Worm (Caenorhabditis elegans): ENCODE results near the gene clec-181.

Gene clec-181

DNA sequence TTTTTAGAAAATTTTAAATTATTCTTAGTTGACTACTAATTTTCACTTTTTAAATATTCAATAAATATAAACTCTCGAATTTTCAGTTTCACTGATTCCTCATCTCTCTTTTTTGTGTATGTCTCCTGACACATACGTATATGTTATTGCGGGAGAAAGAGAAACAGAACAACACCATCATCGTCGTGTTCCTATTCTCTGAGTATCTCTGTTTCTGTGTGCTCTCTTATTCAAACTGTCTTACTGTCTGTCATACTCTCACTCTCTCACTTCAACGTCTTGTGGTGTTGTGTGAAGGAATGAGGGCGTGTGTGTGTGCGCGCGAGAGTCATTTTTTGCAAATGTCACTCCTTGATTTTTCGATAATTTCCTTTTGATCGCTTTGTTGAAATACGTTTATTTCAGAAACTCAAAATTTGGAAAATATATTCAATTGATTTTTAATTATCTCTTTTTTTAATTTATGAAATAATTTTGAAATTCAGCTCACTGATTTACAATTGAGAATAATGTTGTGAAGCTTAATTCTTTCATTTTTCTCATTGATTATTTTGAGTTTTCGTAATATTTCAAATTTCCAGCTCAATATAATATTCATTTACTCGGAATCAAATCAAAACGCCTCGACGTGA, 24.4 kb downstream of the clec-181 start, which contains the start of gene lin-49 (continued):
- TF ChIP-seq hlh-17 (GFP tag; optimal IDR thresholded peaks at IDR 0.05; ENCODE audit: borderline replicate concordance) (no peak), nhr-90 (tag; optimal IDR thresholded peaks at IDR 0.05; ENCODE audit: poor library complexity) (peak; percentile 33), efl-1 (optimal IDR thresholded peaks at IDR 0.05) (peak; percentile 66 to 74), efl-1 (GFP tag; optimal IDR thresholded peaks at IDR 0.05 in 1 of 2) (peak; percentile 53 to 90), ceh-90 (tag; optimal IDR thresholded peaks at IDR 0.05) (no peak), nhr-84 (tag; optimal IDR thresholded peaks at IDR 0.05) (no peak), pag-3 (tag; optimal IDR thresholded peaks at IDR 0.05; ENCODE audit: borderline replicate concordance, insufficient read depth) (no peak), lsy-2 (tag; optimal IDR thresholded peaks at IDR 0.05) (peak; percentile 32 to 75), grh-1 (GFP tag; IDR thresholded peaks at IDR 0.05) (no peak), ces-1 (GFP tag; optimal IDR thresholded peaks at IDR 0.05) (no peak), vab-15 (tag; optimal IDR thresholded peaks at IDR 0.05) (no peak), rnt-1 (tag; optimal IDR thresholded peaks at IDR 0.05) (peak; percentile 65), aha-1 (tag; optimal IDR thresholded peaks at IDR 0.05) (no peak), sup-37 (GFP tag; optimal IDR thresholded peaks at IDR 0.05) (no peak), unc-98 (GFP tag; IDR thresholded peaks at IDR 0.05) (no peak), tbx-2 (tag; optimal IDR thresholded peaks at IDR 0.05) (peak; percentile 42), efl-3 (GFP tag; optimal IDR thresholded peaks at IDR 0.05) (no peak), unc-30 (tag; optimal IDR thresholded peaks at IDR 0.05) (no peak), sox-4 (tag; optimal IDR thresholded peaks at IDR 0.05) (no peak), F16B12.6 (tag; optimal IDR thresholded peaks at IDR 0.05) (no peak), pax-3 (tag; optimal IDR thresholded peaks at IDR 0.05) (no peak), mdl-1 (tag; optimal IDR thresholded peaks at IDR 0.05) (peak in 1 of 2 experiments; percentile 57), nhr-77 (tag; optimal IDR thresholded peaks at IDR 0.05) (no peak), lin-39 (tag; optimal IDR thresholded peaks at IDR 0.05) (no peak), C04F5.9 (tag; optimal IDR thresholded peaks at IDR 0.05) (no peak), hpl-2 (GFP tag; optimal IDR thresholded peaks at IDR 0.05) (no peak), ama-1 (optimal IDR thresholded peaks at IDR 0.05) (no peak), dpl-1 (GFP tag; optimal IDR thresholded peaks at IDR 0.05) (peak; percentile 31 to 48 (median 44)), swsn-7 (tag; optimal IDR thresholded peaks at IDR 0.05) (peak; percentile 58), mef-2 (tag; optimal IDR thresholded peaks at IDR 0.05) (no peak), nhr-19 (GFP tag; conservative IDR thresholded peaks at IDR 0.05) (no peak), C34B4.2 (tag; optimal IDR thresholded peaks at IDR 0.05) (no peak), nhr-76 (tag; optimal IDR thresholded peaks at IDR 0.05) (no peak), unc-130 (tag; optimal IDR thresholded peaks at IDR 0.05) (no peak), mep-1 (tag; optimal IDR thresholded peaks at IDR 0.05) (peak; percentile 90), fkh-4 (tag; optimal IDR thresholded peaks at IDR 0.05; ENCODE audit: borderline replicate concordance) (no peak), snpc-4 (tag; optimal IDR thresholded peaks at IDR 0.05) (no peak), lin-15B (tag; optimal IDR thresholded peaks at IDR 0.05) (no peak), C16A3.4 (tag; optimal IDR thresholded peaks at IDR 0.05) (peak; percentile 60), ztf-11 (tag; optimal IDR thresholded peaks at IDR 0.05) (no peak), lin-14 (GFP tag; optimal IDR thresholded peaks at IDR 0.05) (peak; percentile 95), irx-1 (tag; optimal IDR thresholded peaks at IDR 0.05) (peak; percentile 1), nhr-12 (tag; optimal IDR thresholded peaks at IDR 0.05) (no peak), ceh-63 (GFP tag; optimal IDR thresholded peaks at IDR 0.05) (no peak), isw-1 (GFP tag; IDR thresholded peaks at IDR 0.05) (no peak), nhr-85 (tag) (peak; percentile 87), lin-13 (GFP tag; optimal IDR thresholded peaks at IDR 0.05) (peak; percentile 43), snu-23 (GFP tag; optimal IDR thresholded peaks at IDR 0.05) (peak; percentile 80)
